Fruit fly (Drosophila melanogaster): Measurements from ENCODE around the gene CG12084.

CG12084 gene

dm6 chr3L:1536487-1537337, 40.3 kb upstream of the CG12084 start, which contains the start of the genes CG12091 and pns (continued):
- TF ChIP-seq CG1647 (GFP tag; optimal IDR thresholded peaks at IDR 0.05) (peak; percentile 35), CG12391 (tag; optimal IDR thresholded peaks at IDR 0.05) (peak; percentile 85), E2f1 (GFP tag; IDR thresholded peaks at IDR 0.05) (peak; percentile 55), NC2β (GFP tag; optimal IDR thresholded peaks at IDR 0.05) (peak; percentile 56), CG32532 (GFP tag; IDR thresholded peaks at IDR 0.05) (peak; percentile 78), CG18476 (GFP tag; optimal IDR thresholded peaks at IDR 0.05) (peak; percentile 27), CG18764 (GFP tag; optimal IDR thresholded peaks at IDR 0.05) (peak; percentile 56), Mes4 (GFP tag; optimal IDR thresholded peaks at IDR 0.05) (peak; percentile 62), CG14710 (tag; optimal IDR thresholded peaks at IDR 0.05) (peak; percentile 89), CG15011 (GFP tag; optimal IDR thresholded peaks at IDR 0.05) (no peak), GATAe (GFP tag; conservative IDR thresholded peaks at IDR 0.05) (no peak), Ets65A (GFP tag) (peak; percentile 93), crp (GFP tag; optimal IDR thresholded peaks at IDR 0.05) (peak in 1 of 2 experiments; percentile 47), cg (GFP tag; optimal IDR thresholded peaks at IDR 0.05) (no peak), CG10462 (GFP tag; optimal IDR thresholded peaks at IDR 0.05) (peak; percentile 70), sob (GFP tag; IDR thresholded peaks at IDR 0.05) (peak; percentile 51), dimm (GFP tag; IDR thresholded peaks at IDR 0.05) (no peak), abd-A (tag; optimal IDR thresholded peaks at IDR 0.05) (peak; percentile 89), unpg (GFP tag; optimal IDR thresholded peaks at IDR 0.05) (peak; percentile 61), chm (GFP tag; IDR thresholded peaks at IDR 0.05) (no peak), CG8924 (tag; optimal IDR thresholded peaks at IDR 0.05) (peak; percentile 79), sens (GFP tag) (peak; percentile 97), nom (GFP tag; optimal IDR thresholded peaks at IDR 0.05) (peak; percentile 31), Scr (GFP tag; IDR thresholded peaks at IDR 0.05; ENCODE audit: partially characterized antibody) (peak; percentile 57), Mrtf (GFP tag; IDR thresholded peaks at IDR 0.05) (no peak), ewg (GFP tag; optimal IDR thresholded peaks at IDR 0.05) (peak; percentile 53), CG9437 (GFP tag; optimal IDR thresholded peaks at IDR 0.05) (peak; percentile 52), lola (GFP tag; optimal IDR thresholded peaks at IDR 0.05) (peak in 1 of 3 experiments; percentile 60), aop (GFP tag; IDR thresholded peaks at IDR 0.05) (no peak), CG11723 (GFP tag; optimal IDR thresholded peaks at IDR 0.05) (no peak), Nf-YA (GFP tag; IDR thresholded peaks at IDR 0.05) (0 out of 2 replicates have a peak, but pooled peaks have one; percentile 20), Elba2 (GFP tag; optimal IDR thresholded peaks at IDR 0.05) (peak; percentile 52), CG7987 (GFP tag; optimal IDR thresholded peaks at IDR 0.05) (peak; percentile 43), CG12219 (GFP tag; optimal IDR thresholded peaks at IDR 0.05) (peak; percentile 20), CG13624 (GFP tag; optimal IDR thresholded peaks at IDR 0.05) (peak; percentile 77), kni (GFP tag; optimal IDR thresholded peaks at IDR 0.05) (peak; percentile 98), sc (optimal IDR thresholded peaks at IDR 0.05) (no peak), sc (GFP tag; optimal IDR thresholded peaks at IDR 0.05) (no peak), CG13287 (GFP tag; IDR thresholded peaks at IDR 0.05; ENCODE audit: partially characterized antibody) (no peak; the same call in none of the 2 replicates), CG32767 (GFP tag; IDR thresholded peaks at IDR 0.05) (peak; percentile 47; the same call in 1 of the 2 replicates), fu2 (GFP tag; optimal IDR thresholded peaks at IDR 0.05) (peak; percentile 63), ind (GFP tag; optimal IDR thresholded peaks at IDR 0.05) (peak; percentile 72), CG18262 (tag; optimal IDR thresholded peaks at IDR 0.05) (peak; percentile 68), HmgD (GFP tag; optimal IDR thresholded peaks at IDR 0.05) (no peak), HLH54F (GFP tag; optimal IDR thresholded peaks at IDR 0.05) (peak; percentile 61), bcd (GFP tag; optimal IDR thresholded peaks at IDR 0.05) (peak; percentile 59), ken (GFP tag; IDR thresholded peaks at IDR 0.05) (0 out of 3 replicates have a peak, but pooled peaks have one; percentile 31), CG9215 (GFP tag; IDR thresholded peaks at IDR 0.05) (peak; percentile 42; the same call in 1 of the 2 replicates), crc (GFP tag; optimal IDR thresholded peaks at IDR 0.05) (peak; percentile 26)
